Worm (Caenorhabditis elegans) whole organism, young adult: ENCODE results near the gene tbc-9.

Experiments
- B0035.1 ChIP-seq: sonication (generic microtip); optimal IDR thresholded peaks from 2 replicates; lab custom pipeline; 2016; ENCODE audit warnings: missing genetic modification characterization, mild to moderate bottlenecking, missing compliant biosample characterization, missing genotype, missing genetic modification reagents
- C17E4.6 ChIP-seq: fragments of 200-800 bp; sonication (Bioruptor generic); IDR thresholded peaks from 2 replicates; pipeline ENCODE4 v1.3.6; 2022; ENCODE audit warnings: missing genetic modification reagents, missing genetic modification characterization, missing compliant biosample characterization
- F33H1.4 ChIP-seq: fragments of 200-800 bp; sonication (Bioruptor generic); IDR thresholded peaks from 2 replicates; pipeline ENCODE4 v1.3.6; 2022; ENCODE audit warnings: missing genetic modification reagents, missing genetic modification characterization, missing compliant biosample characterization
- F37B4.10 ChIP-seq: fragments of 200-800 bp; sonication (Bioruptor generic); IDR thresholded peaks from 2 replicates; pipeline ENCODE4 v1.3.6; 2022; ENCODE audit warnings: missing genetic modification characterization, missing compliant biosample characterization
- F55B11.4 ChIP-seq: sonication (generic microtip); optimal IDR thresholded peaks from 2 replicates; lab custom pipeline; 2016; ENCODE audit warnings: missing compliant biosample characterization, missing genetic modification characterization, borderline replicate concordance; ENCODE audit not compliant: insufficient read depth
- F57A8.1 ChIP-seq: fragments of 200-800 bp; sonication (Bioruptor generic); optimal IDR thresholded peaks from 2 replicates; lab custom pipeline; 2018; ENCODE audit warnings: mild to moderate bottlenecking, missing genetic modification characterization, moderate library complexity, missing compliant biosample characterization
- Y53F4B.3 ChIP-seq: fragments of 200-800 bp; sonication (Bioruptor generic); IDR thresholded peaks from 2 replicates; pipeline ENCODE4 v1.3.6; 2022; ENCODE audit warnings: missing genetic modification reagents, missing genetic modification characterization, missing compliant biosample characterization
- Y53G8AR.9 ChIP-seq: fragments of 200-800 bp; sonication (Bioruptor generic); conservative IDR thresholded peaks from 2 replicates; pipeline ENCODE4 v1.3.6; 2022; ENCODE audit warnings: missing genetic modification reagents, missing genetic modification characterization, missing compliant biosample characterization
- Y56A3A.18 ChIP-seq: fragments of 200-800 bp; sonication (Bioruptor generic); IDR thresholded peaks from 2 replicates; pipeline ENCODE4 v1.3.6; 2022; ENCODE audit warnings: missing genetic modification reagents, missing genetic modification characterization, missing compliant biosample characterization
- Y95B8A.8 ChIP-seq: fragments of 200-800 bp; sonication (Bioruptor generic); IDR thresholded peaks from 2 replicates; pipeline ENCODE4 v1.3.6; 2022; ENCODE audit warnings: missing genetic modification reagents, missing genetic modification characterization, missing compliant biosample characterization
- attf-5 ChIP-seq: fragments of 200-800 bp; sonication (Bioruptor generic); optimal IDR thresholded peaks from 2 replicates; lab custom pipeline; 2018; ENCODE audit warnings: mild to moderate bottlenecking, missing genetic modification characterization, missing compliant biosample characterization
- attf-6 ChIP-seq: fragments of 200-800 bp; sonication (Bioruptor generic); IDR thresholded peaks from 2 replicates; pipeline ENCODE4 v1.3.6; 2022; ENCODE audit warnings: missing genetic modification reagents, missing genetic modification characterization, missing compliant biosample characterization
- bed-1 ChIP-seq: fragments of 200-800 bp; sonication (Bioruptor generic); IDR thresholded peaks from 2 replicates; pipeline ENCODE4 v1.3.6; 2022; ENCODE audit warnings: missing genetic modification reagents, missing genetic modification characterization, missing compliant biosample characterization
- bed-2 ChIP-seq: fragments of 200-800 bp; sonication (Bioruptor generic); IDR thresholded peaks from 2 replicates; pipeline ENCODE4 v1.3.6; 2022; ENCODE audit warnings: missing genetic modification reagents, missing genetic modification characterization, missing compliant biosample characterization
- ccch-3 ChIP-seq: fragments of 200-800 bp; sonication (Bioruptor generic); optimal IDR thresholded peaks from 2 replicates; lab custom pipeline; 2018; ENCODE audit warnings: mild to moderate bottlenecking, missing genetic modification characterization, missing compliant biosample characterization
- cebp-2 ChIP-seq: fragments of 200-800 bp; sonication (Bioruptor generic); IDR thresholded peaks from 2 replicates; pipeline ENCODE4 v1.3.6; 2022; ENCODE audit warnings: missing genetic modification characterization, missing compliant biosample characterization
- ceh-40 ChIP-seq: fragments of 200-800 bp; sonication (Bioruptor generic); IDR thresholded peaks from 2 replicates; pipeline ENCODE4 v1.3.6; 2022; ENCODE audit warnings: missing genetic modification characterization, missing compliant biosample characterization
- ceh-58 ChIP-seq: fragments of 200-800 bp; sonication (Bioruptor generic); IDR thresholded peaks from 2 replicates; pipeline ENCODE4 v1.3.6; 2022; ENCODE audit warnings: missing genetic modification characterization, missing compliant biosample characterization
- die-1 ChIP-seq: sonication (generic microtip); optimal IDR thresholded peaks from 2 replicates; lab custom pipeline; 2016; ENCODE audit warnings: missing genotype, mild to moderate bottlenecking, missing genetic modification characterization, missing compliant biosample characterization
- efl-1 ChIP-seq: fragments of 150-350 bp; optimal IDR thresholded peaks from 2 replicates; lab custom pipeline; 2014; ENCODE audit warnings: missing biosample characterization, missing genetic modification reagents, missing genetic modification characterization
- egl-18 ChIP-seq: fragments of 200-800 bp; sonication (Bioruptor generic); IDR thresholded peaks from 2 replicates; pipeline ENCODE4 v1.3.6; 2022; ENCODE audit warnings: missing genetic modification reagents, missing genetic modification characterization, missing compliant biosample characterization
- egl-44 ChIP-seq: fragments of 200-800 bp; sonication (Bioruptor generic); IDR thresholded peaks from 2 replicates; pipeline ENCODE4 v1.3.6; 2022; ENCODE audit warnings: missing genetic modification reagents, missing genetic modification characterization, missing compliant biosample characterization
- egrh-3 ChIP-seq: fragments of 200-800 bp; sonication (Bioruptor generic); IDR thresholded peaks from 2 replicates; pipeline ENCODE4 v1.3.6; 2022; ENCODE audit warnings: missing genetic modification reagents, missing genetic modification characterization, missing compliant biosample characterization
- him-1 ChIP-seq: sonication (generic microtip); optimal IDR thresholded peaks from 2 replicates; lab custom pipeline; 2016; ENCODE audit warnings: missing genotype, missing genetic modification reagents, missing genetic modification characterization, missing compliant biosample characterization
- hlh-12 ChIP-seq: sonication (generic microtip); optimal IDR thresholded peaks from 2 replicates; lab custom pipeline; 2016; ENCODE audit warnings: missing genetic modification characterization, missing compliant biosample characterization
- hmg-1.2 ChIP-seq: fragments of 200-800 bp; sonication (Bioruptor generic); IDR thresholded peaks from 2 replicates; pipeline ENCODE4 v1.3.6; 2022; ENCODE audit warnings: missing genetic modification reagents, missing genetic modification characterization, missing compliant biosample characterization
- hsf-1 ChIP-seq: fragments of 200-800 bp; sonication (Bioruptor generic); IDR thresholded peaks from 2 replicates; pipeline ENCODE4 v1.3.6; 2022; ENCODE audit warnings: missing genetic modification reagents, missing genetic modification characterization, missing compliant biosample characterization
- lag-1 ChIP-seq: fragments of 200-800 bp; sonication (Bioruptor generic); IDR thresholded peaks from 2 replicates; pipeline ENCODE4 v1.3.6; 2022; ENCODE audit warnings: missing genetic modification reagents, missing genetic modification characterization, missing compliant biosample characterization
- let-526 ChIP-seq: fragments of 200-800 bp; sonication (Bioruptor generic); IDR thresholded peaks from 2 replicates; pipeline ENCODE4 v1.3.6; 2022; ENCODE audit warnings: missing genetic modification reagents, missing genetic modification characterization, missing compliant biosample characterization
- lir-1 ChIP-seq: fragments of 200-800 bp; sonication (Bioruptor generic); conservative IDR thresholded peaks from 2 replicates; pipeline ENCODE4 v1.3.6; 2022; ENCODE audit warnings: missing genetic modification reagents, missing genetic modification characterization, missing compliant biosample characterization
- madf-6 ChIP-seq: fragments of 200-800 bp; sonication (Bioruptor generic); IDR thresholded peaks from 2 replicates; pipeline ENCODE4 v1.3.6; 2022; ENCODE audit warnings: missing genetic modification reagents, missing genetic modification characterization, missing compliant biosample characterization
- nfyb-1 ChIP-seq: fragments of 200-800 bp; sonication (Bioruptor generic); IDR thresholded peaks from 2 replicates; pipeline ENCODE4 v1.3.6; 2022; ENCODE audit warnings: missing genetic modification reagents, missing genetic modification characterization, missing compliant biosample characterization
- nhr-179 ChIP-seq: sonication (generic microtip); optimal IDR thresholded peaks from 2 replicates; lab custom pipeline; 2016; ENCODE audit warnings: mild to moderate bottlenecking, missing genetic modification characterization, missing compliant biosample characterization
- pbrm-1 ChIP-seq: fragments of 200-800 bp; sonication (Bioruptor generic); IDR thresholded peaks from 2 replicates; pipeline ENCODE4 v1.3.6; 2022; ENCODE audit warnings: missing genetic modification reagents, missing genetic modification characterization, missing compliant biosample characterization
- rcor-1 ChIP-seq: fragments of 200-800 bp; sonication (Bioruptor generic); IDR thresholded peaks from 2 replicates; pipeline ENCODE4 v1.3.6; 2022; ENCODE audit warnings: missing genetic modification reagents, missing genetic modification characterization, missing compliant biosample characterization
- snpc-1.1 ChIP-seq: sonication (generic microtip); optimal IDR thresholded peaks from 2 replicates; lab custom pipeline; 2017; ENCODE audit warnings: missing genetic modification characterization, mild to moderate bottlenecking, missing compliant biosample characterization, antibody characterized with exemption, moderate library complexity, missing genotype, missing genetic modification reagents; ENCODE audit not compliant: insufficient read depth
- snpc-4 ChIP-seq, 5 experiments: fragments of 150-350 bp in 1 of 5; sonication (generic microtip) in 4 of 5; optimal IDR thresholded peaks; 2 replicates each; lab custom pipeline; 2014 to 2018; ENCODE audit warnings: missing genetic modification characterization in 5 of 5, missing biosample characterization in 3 of 5, antibody characterized with exemption in 2 of 5, mild to moderate bottlenecking in 2 of 5, missing compliant biosample characterization in 2 of 5, missing genotype in 2 of 5, moderate library complexity in 2 of 5, missing genetic modification reagents in 1 of 5
- sptf-2 ChIP-seq: fragments of 200-800 bp; sonication (Bioruptor generic); optimal IDR thresholded peaks from 2 replicates; lab custom pipeline; 2018; ENCODE audit warnings: mild to moderate bottlenecking, missing genetic modification characterization, missing compliant biosample characterization
- tlf-1 ChIP-seq: fragments of 200-800 bp; sonication (Bioruptor generic); optimal IDR thresholded peaks from 2 replicates; lab custom pipeline; 2018; ENCODE audit warnings: mild to moderate bottlenecking, missing genetic modification characterization, missing compliant biosample characterization
- zfh-2 ChIP-seq: fragments of 200-800 bp; sonication (Bioruptor generic); conservative IDR thresholded peaks from 2 replicates; pipeline ENCODE4 v1.3.6; 2022; ENCODE audit warnings: missing genetic modification reagents, missing genetic modification characterization, missing compliant biosample characterization
- ztf-25 ChIP-seq: fragments of 200-800 bp; sonication (Bioruptor generic); IDR thresholded peaks from 2 replicates; pipeline ENCODE4 v1.3.6; 2022; ENCODE audit warnings: missing genetic modification reagents, missing genetic modification characterization, missing compliant biosample characterization

The tbc-9 gene

ce11 chrIV:13463889-13464288, 38.8 kb downstream of the tbc-9 start (continued):
- TF ChIP-seq rcor-1 (GFP tag; lab: Robert Waterston, UW) (peak; percentile 85), attf-6 (GFP tag; lab: Robert Waterston, UW) (peak; percentile 89), egl-18 (GFP tag; lab: Robert Waterston, UW) (peak; percentile 64; the same call in 1 of the 2 replicates), Y95B8A.8 (peak; percentile 54; the same call in 1 of the 2 replicates), lag-1 (peak; percentile 8; the same call in 1 of the 2 replicates), nfyb-1 (GFP tag; lab: Robert Waterston, UW) (0 out of 2 replicates have a peak, but pooled peaks have one; percentile 18), ztf-25 (GFP tag; lab: Robert Waterston, UW) (0 out of 2 replicates have a peak, but pooled peaks have one; percentile 13), Y56A3A.18 (0 out of 2 replicates have a peak, but pooled peaks have one; percentile 58), ceh-40 (GFP tag; lab: Robert Waterston, UW) (peak; percentile 95)

- TF ChIP-seq egrh-3 (peak; percentile 51; the same call in 1 of the 2 replicates), F33H1.4 (GFP tag; lab: Robert Waterston, UW) (peak; percentile 37), cebp-2 (GFP tag; lab: Robert Waterston, UW) (peak; percentile 82; the same call in 1 of the 2 replicates), hsf-1 (GFP tag; lab: Robert Waterston, UW) (peak; percentile 94)
These were observed 40.4 kb downstream of the tbc-9 start for ce11 chrIV:13462165-13462712.

ce11 chrIV:13460876-13461275, 41.8 kb downstream of the tbc-9 start, which contains the start of gene Y38H8A.12:
TSS of gene Y38H8A.12 (minus strand) at chrIV:13460976.
- TF ChIP-seq egl-44 (GFP tag; lab: Robert Waterston, UW) = no peak
- TF ChIP-seq die-1 (tag; lab: Kevin White, UChicago) = no peak
- no peak for TF ChIP-seq pbrm-1
- no peak for TF ChIP-seq attf-5 (GFP tag; lab: Kevin White, UChicago)
- TF ChIP-seq B0035.1 = no peak
- no peak for TF ChIP-seq F55B11.4
- no peak for TF ChIP-seq F57A8.1 (GFP tag; lab: Kevin White, UChicago)
- no peak for TF ChIP-seq hmg-1.2 (GFP tag; lab: Robert Waterston, UW)

ce11 chrIV:13458237-13458636, 44.4 kb downstream of the tbc-9 start:
- TF ChIP-seq C17E4.6 (GFP tag; lab: Robert Waterston, UW) = no peak
- no peak for TF ChIP-seq bed-2 (GFP tag; lab: Robert Waterston, UW)
- TF ChIP-seq F33H1.4 (GFP tag; lab: Robert Waterston, UW) = no peak
- no peak for TF ChIP-seq efl-1 (GFP tag; lab: Kevin White, UChicago)
- peak; percentile 69 for TF ChIP-seq zfh-2 (GFP tag; lab: Robert Waterston, UW)
- no peak for TF ChIP-seq Y53F4B.3
- no peak for TF ChIP-seq let-526 (GFP tag; lab: Robert Waterston, UW)
- TF ChIP-seq hlh-12 (tag; lab: Kevin White, UChicago) = no peak

- TF ChIP-seq bed-1 (GFP tag; lab: Robert Waterston, UW) = no peak
- TF ChIP-seq him-1 (tag; lab: Kevin White, UChicago) = no peak
- TF ChIP-seq snpc-1.1 (tag; lab: Kevin White, UChicago) = no peak
- TF ChIP-seq ceh-58 = no peak
- TF ChIP-seq tlf-1 = no peak
- TF ChIP-seq F37B4.10 (GFP tag; lab: Robert Waterston, UW) = no peak
- TF ChIP-seq lir-1 (GFP tag; lab: Robert Waterston, UW) = no peak
- TF ChIP-seq ccch-3 (GFP tag; lab: Kevin White, UChicago) = no peak
- TF ChIP-seq attf-6 (GFP tag; lab: Robert Waterston, UW) = peak; percentile 33; the same call in 1 of the 2 replicates
- 0 out of 2 replicates have a peak, but pooled peaks have one; percentile 69 for TF ChIP-seq cebp-2 (GFP tag; lab: Robert Waterston, UW)
- no peak for TF ChIP-seq bed-2 (GFP tag; lab: Robert Waterston, UW)
- peak; percentile 51; the same call in 1 of the 2 replicates for TF ChIP-seq madf-6 (GFP tag; lab: Robert Waterston, UW)
- TF ChIP-seq nhr-179 (tag; lab: Kevin White, UChicago) = no peak
- no peak for TF ChIP-seq Y53G8AR.9
- no peak for TF ChIP-seq snpc-4 (GFP tag; optimal IDR thresholded peaks at IDR 0.05; lab: Kevin White, UChicago)
- TF ChIP-seq snpc-4 (tag; optimal IDR thresholded peaks at IDR 0.05; lab: Kevin White, UChicago) = no peak
- no peak for TF ChIP-seq sptf-2 (GFP tag; lab: Kevin White, UChicago)
- TF ChIP-seq egl-18 (GFP tag; lab: Robert Waterston, UW) = no peak
These were observed 45.8 kb downstream of the tbc-9 start for ce11 chrIV:13456893-13457292.
